Fruit fly (Drosophila melanogaster): ENCODE measurements around the gene CG7049.

CG7049 gene

dm6 chr3L:131998-132693 is 43.9 kb downstream of the CG7049 start (continued):
- no peak for TF ChIP-seq HLHmδ (GFP tag; optimal IDR thresholded peaks at IDR 0.05)
- TF ChIP-seq nerfin-1 (tag; optimal IDR thresholded peaks at IDR 0.05), result peak; percentile 92
- TF ChIP-seq ewg (GFP tag; optimal IDR thresholded peaks at IDR 0.05), result peak; percentile 8
- no peak for TF ChIP-seq mld (GFP tag; IDR thresholded peaks at IDR 0.05; ENCODE audit: partially characterized antibody)
- no peak for TF ChIP-seq amos (GFP tag; IDR thresholded peaks at IDR 0.05; ENCODE audit: partially characterized antibody)
- TF ChIP-seq Pdp1 (GFP tag; optimal IDR thresholded peaks at IDR 0.05), result peak in 1 of 2 experiments; percentile 53
- peak; percentile 30 for TF ChIP-seq sens (GFP tag)
- TF ChIP-seq CG3726 (GFP tag; IDR thresholded peaks at IDR 0.05), result no peak
- peak; percentile 66 for TF ChIP-seq vvl (GFP tag; IDR thresholded peaks at IDR 0.05)
- TF ChIP-seq onecut (GFP tag; IDR thresholded peaks at IDR 0.05), result peak; percentile 22; the same call in 1 of the 2 replicates
- TF ChIP-seq CG13894 (tag; optimal IDR thresholded peaks at IDR 0.05), result peak; percentile 35
- TF ChIP-seq CG18011 (GFP tag; optimal IDR thresholded peaks at IDR 0.05), result no peak
- 0 out of 3 replicates have a peak, but pooled peaks have one; percentile 13 for TF ChIP-seq zfh1 (GFP tag; IDR thresholded peaks at IDR 0.05)
- TF ChIP-seq CG6654 (GFP tag; optimal IDR thresholded peaks at IDR 0.05), result no peak
- no peak for TF ChIP-seq Antp (GFP tag; optimal IDR thresholded peaks at IDR 0.05)
- peak; percentile 62 for TF ChIP-seq pfk (GFP tag; optimal IDR thresholded peaks at IDR 0.05)
- peak; percentile 37 for TF ChIP-seq CG13296 (GFP tag; optimal IDR thresholded peaks at IDR 0.05)
- TF ChIP-seq eyg (GFP tag; optimal IDR thresholded peaks at IDR 0.05), result peak; percentile 10
- no peak for TF ChIP-seq zfh2 (GFP tag; optimal IDR thresholded peaks at IDR 0.05)
- no peak for TF ChIP-seq nerfin-2 (GFP tag; IDR thresholded peaks at IDR 0.05; ENCODE audit: partially characterized antibody)
- no peak for TF ChIP-seq Spps (tag; optimal IDR thresholded peaks at IDR 0.05)

dm6 chr3L:131151-131997 is 44.7 kb downstream of the CG7049 start:
- peak; percentile 44 for TF ChIP-seq oc (tag; optimal IDR thresholded peaks at IDR 0.05)
- TF ChIP-seq ato (GFP tag; IDR thresholded peaks at IDR 0.05; ENCODE audit: partially characterized antibody), result no peak
- TF ChIP-seq odd (GFP tag; optimal IDR thresholded peaks at IDR 0.05), result no peak
- TF ChIP-seq gsb-n (tag; optimal IDR thresholded peaks at IDR 0.05), result peak; percentile 17
- no peak for TF ChIP-seq sim (GFP tag; IDR thresholded peaks at IDR 0.05)
- TF ChIP-seq CG10147 (GFP tag; optimal IDR thresholded peaks at IDR 0.05), result no peak
- TF ChIP-seq CG2678 (tag; optimal IDR thresholded peaks at IDR 0.05), result peak; percentile 11
- no peak; the same call in 1 of the 2 replicates for TF ChIP-seq sob (GFP tag; IDR thresholded peaks at IDR 0.05)
- no peak for TF ChIP-seq slou (GFP tag; optimal IDR thresholded peaks at IDR 0.05)
- peak; percentile 89 for TF ChIP-seq yki (optimal IDR thresholded peaks at IDR 0.05)
- TF ChIP-seq CG11695 (GFP tag; IDR thresholded peaks at IDR 0.05), result peak; percentile 29; the same call in 2 of the 3 replicates
- TF ChIP-seq CG2120 (GFP tag; optimal IDR thresholded peaks at IDR 0.05), result no peak
- peak; percentile 13 for TF ChIP-seq Asciz (GFP tag; optimal IDR thresholded peaks at IDR 0.05)
- TF ChIP-seq CG9609 (GFP tag; optimal IDR thresholded peaks at IDR 0.05), result no peak
- TF ChIP-seq z (GFP tag; IDR thresholded peaks at IDR 0.05), result no peak
- TF ChIP-seq Hsf (GFP tag; optimal IDR thresholded peaks at IDR 0.05), result no peak
- peak; percentile 9; the same call in 1 of the 3 replicates for TF ChIP-seq dysf (GFP tag; IDR thresholded peaks at IDR 0.05)
- TF ChIP-seq CG16815 (GFP tag; optimal IDR thresholded peaks at IDR 0.05), result no peak
- no peak for TF ChIP-seq chif (GFP tag; optimal IDR thresholded peaks at IDR 0.05)
- TF ChIP-seq CG14667 (GFP tag; IDR thresholded peaks at IDR 0.05), result no peak
- TF ChIP-seq pnt (GFP tag; optimal IDR thresholded peaks at IDR 0.05), result no peak
- peak; percentile 29 for TF ChIP-seq disco-r (GFP tag; optimal IDR thresholded peaks at IDR 0.05)
- TF ChIP-seq Antp (GFP tag; optimal IDR thresholded peaks at IDR 0.05), result no peak
- peak; percentile 63 for TF ChIP-seq CG32532 (GFP tag; IDR thresholded peaks at IDR 0.05)
- no peak for TF ChIP-seq CG17829 (tag; optimal IDR thresholded peaks at IDR 0.05)
- TF ChIP-seq luna (GFP tag; optimal IDR thresholded peaks at IDR 0.05), result no peak
- peak; percentile 72 for TF ChIP-seq lab (GFP tag; optimal IDR thresholded peaks at IDR 0.05)
- no peak for TF ChIP-seq CG43689 (GFP tag; IDR thresholded peaks at IDR 0.05)
